Fruit fly (Drosophila melanogaster) whole organism, embryonic: ENCODE data around the gene comm.

ENCODE experiments used
- ATbp ChIP-seq: fragments of 200-800 bp; sonication (Bioruptor generic); optimal IDR thresholded peaks from 2 replicates; lab custom pipeline; 2017; ENCODE audit warnings: missing biosample characterization, mild to moderate bottlenecking, missing genetic modification characterization, missing genetic modification reagents
- B-H1 ChIP-seq: fragments of 200-800 bp; sonication (Bioruptor generic); IDR thresholded peaks from 3 replicates; pipeline ENCODE4 v1.3.6; 2022; ENCODE audit warnings: missing biosample characterization, missing genetic modification characterization
- Blimp-1 ChIP-seq: fragments of 200-800 bp; sonication (Bioruptor generic); optimal IDR thresholded peaks from 3 replicates; lab custom pipeline; 2018; ENCODE audit warnings: missing biosample characterization, missing genetic modification characterization, mild to moderate bottlenecking, moderate library complexity, missing genetic modification reagents
- CG10209 ChIP-seq: fragments of 200-800 bp; sonication (Bioruptor generic); optimal IDR thresholded peaks from 3 replicates; lab custom pipeline; 2017; ENCODE audit warnings: missing biosample characterization, mild to moderate bottlenecking, missing genetic modification characterization, missing genetic modification reagents
- CG11085 ChIP-seq: fragments of 200-800 bp; sonication (Bioruptor generic); IDR thresholded peaks from 2 replicates; pipeline ENCODE4 v1.3.6; 2022; ENCODE audit warnings: missing biosample characterization, missing genetic modification characterization
- CG13624 ChIP-seq: fragments of 200-800 bp; sonication (Bioruptor generic); optimal IDR thresholded peaks from 2 replicates; lab custom pipeline; 2016; ENCODE audit warnings: missing biosample characterization, missing genetic modification characterization
- CG15011 ChIP-seq: fragments of 200-800 bp; sonication (Bioruptor generic); optimal IDR thresholded peaks from 3 replicates; lab custom pipeline; 2018; ENCODE audit warnings: missing biosample characterization, mild to moderate bottlenecking, missing genetic modification characterization
- CG15601 ChIP-seq: fragments of 200-800 bp; sonication (Bioruptor generic); optimal IDR thresholded peaks from 3 replicates; lab custom pipeline; 2019; ENCODE audit warnings: missing biosample characterization, mild to moderate bottlenecking, missing genetic modification characterization, moderate library complexity
- CG17328 ChIP-seq: fragments of 200-800 bp; sonication (Bioruptor generic); IDR thresholded peaks from 2 replicates; pipeline ENCODE4 v1.3.6; 2022; ENCODE audit warnings: missing biosample characterization, missing genetic modification characterization
- CG17359 ChIP-seq: fragments of 200-800 bp; sonication (Bioruptor generic); optimal IDR thresholded peaks from 3 replicates; lab custom pipeline; 2018; ENCODE audit warnings: missing biosample characterization, mild to moderate bottlenecking, missing genetic modification characterization, moderate library complexity
- CG2120 ChIP-seq: fragments of 200-800 bp; sonication (Bioruptor generic); optimal IDR thresholded peaks from 3 replicates; lab custom pipeline; 2016; ENCODE audit warnings: missing biosample characterization, missing genetic modification characterization
- CG2129 ChIP-seq: fragments of 200-800 bp; sonication (Bioruptor generic); IDR thresholded peaks from 2 replicates; pipeline ENCODE4 v1.3.6; 2022; ENCODE audit warnings: missing biosample characterization, missing genetic modification characterization; ENCODE audit not compliant: partially characterized antibody
- CG2712 ChIP-seq: fragments of 200-800 bp; optimal IDR thresholded peaks from 3 replicates; lab custom pipeline; 2019; ENCODE audit warnings: missing biosample characterization, mild to moderate bottlenecking, missing genetic modification characterization, moderate library complexity
- CG3838 ChIP-seq: fragments of 200-800 bp; sonication (Bioruptor generic); optimal IDR thresholded peaks from 3 replicates; lab custom pipeline; 2016; ENCODE audit warnings: missing biosample characterization, missing genetic modification characterization
- CG3847 ChIP-seq: fragments of 200-800 bp; sonication (Bioruptor generic); IDR thresholded peaks from 2 replicates; pipeline ENCODE4 v1.3.6; 2022; ENCODE audit warnings: missing biosample characterization, missing genetic modification characterization
- CG4730 ChIP-seq: fragments of 200-800 bp; sonication (Bioruptor generic); IDR thresholded peaks from 2 replicates; pipeline ENCODE4 v1.3.6; 2022; ENCODE audit warnings: missing biosample characterization, missing genetic modification characterization
- CG6272 ChIP-seq: fragments of 200-800 bp; sonication (Bioruptor generic); IDR thresholded peaks from 2 replicates; pipeline ENCODE4 v1.3.6; 2022; ENCODE audit warnings: missing biosample characterization, missing genetic modification characterization
- CG6765 ChIP-seq: fragments of 200-800 bp; sonication (Bioruptor generic); optimal IDR thresholded peaks from 3 replicates; lab custom pipeline; 2017; ENCODE audit warnings: missing biosample characterization, mild to moderate bottlenecking, missing genetic modification characterization
- CG7556 ChIP-seq: fragments of 200-800 bp; sonication (Bioruptor generic); optimal IDR thresholded peaks from 2 replicates; lab custom pipeline; 2017; ENCODE audit warnings: missing biosample characterization, mild to moderate bottlenecking, missing genetic modification characterization
- CrebB ChIP-seq: fragments of 200-800 bp; sonication (Bioruptor generic); optimal IDR thresholded peaks from 3 replicates; lab custom pipeline; 2018; ENCODE audit warnings: missing biosample characterization, mild to moderate bottlenecking, missing genetic modification characterization
- Dad ChIP-seq: fragments of 200-800 bp; sonication (Bioruptor generic); optimal IDR thresholded peaks from 3 replicates; lab custom pipeline; 2016; ENCODE audit warnings: missing biosample characterization, missing genetic modification characterization
- Deaf1 ChIP-seq: fragments of 200-800 bp; optimal IDR thresholded peaks from 3 replicates; lab custom pipeline; 2019; ENCODE audit warnings: missing biosample characterization, mild to moderate bottlenecking, missing genetic modification characterization, moderate library complexity
- Dll ChIP-seq: fragments of 200-800 bp; sonication (Bioruptor generic); IDR thresholded peaks from 4 replicates; pipeline ENCODE4 v1.3.6; 2022; ENCODE audit warnings: missing biosample characterization, missing genetic modification characterization; ENCODE audit not compliant: partially characterized antibody
- E2f2 ChIP-seq: fragments of 200-800 bp; sonication (Bioruptor generic); IDR thresholded peaks from 2 replicates; pipeline ENCODE4 v1.3.6; 2022; ENCODE audit warnings: missing biosample characterization, missing genetic modification characterization
- Elba2 ChIP-seq: fragments of 200-800 bp; sonication (Bioruptor generic); optimal IDR thresholded peaks from 3 replicates; lab custom pipeline; 2016; ENCODE audit warnings: missing biosample characterization, missing genetic modification characterization
- GATAe ChIP-seq: fragments of 200-800 bp; sonication (Bioruptor generic); conservative IDR thresholded peaks from 2 replicates; pipeline ENCODE4 v1.3.6; 2022; ENCODE audit warnings: missing biosample characterization, missing genetic modification characterization
- Hr51 ChIP-seq, 2 experiments: fragments of 200-800 bp; sonication (Bioruptor generic); optimal IDR thresholded peaks; 2 replicates in 1 of 2; 3 replicates in 1 of 2; lab custom pipeline; 2016 to 2018; ENCODE audit warnings: missing biosample characterization in 2 of 2, missing genetic modification characterization in 2 of 2, mild to moderate bottlenecking in 1 of 2, moderate library complexity in 1 of 2
- Jarid2 ChIP-seq: fragments of 200-800 bp; sonication (Bioruptor generic); optimal IDR thresholded peaks from 3 replicates; lab custom pipeline; 2017; ENCODE audit warnings: mild to moderate bottlenecking, missing biosample characterization, missing genetic modification reagents, missing genetic modification characterization
- Myb ChIP-seq: fragments of 200-800 bp; sonication (Bioruptor generic); optimal IDR thresholded peaks from 2 replicates; lab custom pipeline; 2016; ENCODE audit warnings: missing biosample characterization, missing genetic modification characterization
- Ravus ChIP-seq: fragments of 200-800 bp; sonication (Bioruptor generic); IDR thresholded peaks from 2 replicates; pipeline ENCODE4 v1.3.6; 2022; ENCODE audit warnings: missing biosample characterization, missing genetic modification characterization
- Side ChIP-seq: fragments of 200-800 bp; sonication (Bioruptor generic); optimal IDR thresholded peaks from 2 replicates; lab custom pipeline; 2016; ENCODE audit warnings: missing biosample characterization, missing genetic modification characterization
- Sox102F ChIP-seq: fragments of 200-800 bp; sonication (Bioruptor generic); optimal IDR thresholded peaks from 2 replicates; lab custom pipeline; 2018; ENCODE audit warnings: missing biosample characterization, mild to moderate bottlenecking, missing genetic modification characterization, moderate library complexity
- Trl ChIP-seq, 3 experiments: fragments of >200 bp in 2 of 3; fragments of 200-800 bp in 1 of 3; sonication (Bioruptor generic) in 1 of 3; optimal IDR thresholded peaks; 2 replicates in 1 of 3; 3 replicates in 2 of 3; lab custom pipeline; 2016 to 2017; ENCODE audit warnings: missing biosample characterization in 1 of 3, missing genetic modification characterization in 1 of 3
- ap ChIP-seq: fragments of 200-800 bp; sonication (Bioruptor generic); IDR thresholded peaks from 2 replicates; pipeline ENCODE4 v1.3.6; 2022; ENCODE audit warnings: missing biosample characterization, missing genetic modification characterization
- ara ChIP-seq: fragments of 200-800 bp; sonication (Bioruptor generic); IDR thresholded peaks from 2 replicates; pipeline ENCODE4 v1.3.6; 2022; ENCODE audit warnings: missing biosample characterization, missing genetic modification characterization
- chinmo ChIP-seq: fragments of 200-800 bp; sonication (Bioruptor generic); IDR thresholded peaks from 4 replicates; pipeline ENCODE4 v1.3.6; 2022; ENCODE audit warnings: missing biosample characterization, missing genetic modification characterization; ENCODE audit not compliant: partially characterized antibody
- emc ChIP-seq: fragments of 200-800 bp; sonication (Bioruptor generic); optimal IDR thresholded peaks from 2 replicates; lab custom pipeline; 2016; ENCODE audit warnings: missing biosample characterization, missing genetic modification characterization
- grn ChIP-seq: fragments of 200-800 bp; sonication (Bioruptor generic); optimal IDR thresholded peaks from 3 replicates; lab custom pipeline; 2017; ENCODE audit warnings: missing biosample characterization, missing genetic modification characterization
- hb ChIP-seq: fragments of 200-800 bp; sonication (Bioruptor generic); IDR thresholded peaks from 3 replicates; pipeline ENCODE4 v1.3.6; 2022; ENCODE audit warnings: missing biosample characterization, missing genetic modification characterization; ENCODE audit not compliant: partially characterized antibody
- hbn ChIP-seq: fragments of 200-800 bp; sonication (Bioruptor generic); IDR thresholded peaks from 2 replicates; pipeline ENCODE4 v1.3.6; 2022; ENCODE audit warnings: missing biosample characterization, missing genetic modification characterization; ENCODE audit not compliant: partially characterized antibody
- luna ChIP-seq: fragments of 200-800 bp; sonication (Bioruptor generic); optimal IDR thresholded peaks from 2 replicates; lab custom pipeline; 2016; ENCODE audit warnings: missing biosample characterization, missing genetic modification characterization
- nau ChIP-seq: fragments of 200-800 bp; sonication (Bioruptor generic); optimal IDR thresholded peaks from 3 replicates; lab custom pipeline; 2017; ENCODE audit warnings: missing biosample characterization, mild to moderate bottlenecking, missing genetic modification characterization, missing genetic modification reagents
- p53 ChIP-seq: fragments of 200-800 bp; sonication (Bioruptor generic); optimal IDR thresholded peaks from 2 replicates; lab custom pipeline; 2016; ENCODE audit warnings: missing biosample characterization, missing genetic modification characterization
- pita ChIP-seq: fragments of 200-800 bp; sonication (Bioruptor generic); optimal IDR thresholded peaks from 2 replicates; lab custom pipeline; 2017; ENCODE audit warnings: missing biosample characterization, mild to moderate bottlenecking, missing genetic modification characterization
- pzg ChIP-seq: fragments of 200-800 bp; sonication (Bioruptor generic); optimal IDR thresholded peaks from 3 replicates; lab custom pipeline; 2018; ENCODE audit warnings: missing biosample characterization, mild to moderate bottlenecking, missing genetic modification characterization, moderate library complexity
- sug ChIP-seq: fragments of 200-800 bp; optimal IDR thresholded peaks from 2 replicates; lab custom pipeline; 2019; ENCODE audit warnings: missing biosample characterization, mild to moderate bottlenecking, missing genetic modification characterization, moderate library complexity
- tgo ChIP-seq: fragments of 200-800 bp; sonication (Bioruptor generic); IDR thresholded peaks from 3 replicates; pipeline ENCODE4 v1.3.6; 2022; ENCODE audit warnings: missing biosample characterization, missing genetic modification characterization
- tll ChIP-seq, 2 experiments: fragments of 200-800 bp in 1 of 2; fragments of >200 bp in 1 of 2; sonication (Bioruptor generic) in 1 of 2; optimal IDR thresholded peaks; 2 replicates each; lab custom pipeline; 2017 to 2019; ENCODE audit warnings: missing biosample characterization in 2 of 2, missing genetic modification characterization in 2 of 2, mild to moderate bottlenecking in 1 of 2, moderate library complexity in 1 of 2
- z ChIP-seq: fragments of 200-800 bp; sonication (Bioruptor generic); IDR thresholded peaks from 3 replicates; pipeline ENCODE4 v1.3.6; 2022; ENCODE audit warnings: missing biosample characterization, missing genetic modification characterization

Gene comm

DNA sequence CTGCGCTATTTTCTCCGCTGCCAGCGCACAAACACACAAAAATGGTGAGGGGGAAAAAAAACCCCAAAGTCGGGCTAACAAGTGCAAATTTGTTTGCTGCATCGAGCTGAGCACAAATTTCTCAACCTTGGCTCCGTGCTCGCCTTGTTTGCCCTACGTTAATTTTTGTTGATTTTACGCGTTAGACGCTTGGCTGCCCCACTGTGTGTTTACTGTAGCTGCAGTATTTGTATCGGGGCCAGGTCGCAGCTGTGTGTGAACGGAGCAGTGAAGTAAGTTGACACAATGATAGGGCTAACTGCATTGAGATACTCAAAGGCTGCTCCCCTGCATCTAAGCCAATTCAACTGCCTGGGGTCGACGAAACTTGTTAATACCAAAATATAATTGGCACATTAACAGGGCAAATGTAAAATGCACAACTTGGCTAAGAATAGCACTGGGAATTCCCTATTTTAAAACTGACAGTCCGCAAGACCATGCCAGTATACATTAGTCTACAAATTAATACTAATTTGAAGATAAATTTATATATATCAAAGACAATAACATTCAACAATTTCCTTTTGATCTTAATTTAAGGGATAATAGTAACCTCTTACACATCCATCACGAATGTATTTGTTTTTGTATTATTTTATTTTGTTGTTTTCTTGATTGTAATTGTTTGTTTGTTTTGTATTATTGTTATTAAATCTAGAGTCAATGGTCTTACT is 12.3 kb downstream of the comm start, which contains the start of gene CG42571 (continued):
- TF ChIP-seq Ravus (GFP tag; lab: Robert Waterston, UW) (no peak), Deaf1 (tag; lab: Kevin White, UChicago) (no peak), luna (no peak), Blimp-1 (GFP tag; lab: Kevin White, UChicago) (peak; percentile 50), p53 (no peak), GATAe (GFP tag; lab: Robert Waterston, UW) (no peak), hb (GFP tag; lab: Robert Waterston, UW) (no peak), tll (GFP tag; optimal IDR thresholded peaks at IDR 0.05; lab: Kevin White, UChicago) (peak in 1 of 2 experiments; percentile 11), pzg (GFP tag; lab: Kevin White, UChicago) (no peak), nau (GFP tag; lab: Kevin White, UChicago) (peak; percentile 70), B-H1 (GFP tag; lab: Robert Waterston, UW) (no peak; the same call in 2 of the 3 replicates), chinmo (GFP tag; lab: Robert Waterston, UW) (no peak), ap (GFP tag; lab: Robert Waterston, UW) (no peak), E2f2 (no peak), CG11085 (GFP tag; lab: Robert Waterston, UW) (no peak), CrebB (tag; lab: Kevin White, UChicago) (peak; percentile 31), CG13624 (GFP tag; lab: Kevin White, UChicago) (no peak), sug (tag; lab: Kevin White, UChicago) (no peak), tgo (GFP tag; lab: Robert Waterston, UW) (no peak), CG3838 (GFP tag; lab: Kevin White, UChicago) (peak; percentile 38), CG2120 (GFP tag; lab: Kevin White, UChicago) (no peak), z (no peak), CG3847 (GFP tag; lab: Robert Waterston, UW) (no peak), CG15011 (GFP tag; lab: Kevin White, UChicago) (no peak), CG17328 (GFP tag; lab: Robert Waterston, UW) (peak; percentile 54; the same call in 1 of the 2 replicates), Myb (GFP tag; lab: Kevin White, UChicago) (no peak), CG2712 (tag; lab: Kevin White, UChicago) (peak; percentile 30), Dad (GFP tag; lab: Kevin White, UChicago) (no peak), ATbp (GFP tag; lab: Kevin White, UChicago) (peak; percentile 76), Jarid2 (peak; percentile 25), hbn (GFP tag; lab: Robert Waterston, UW) (no peak), CG7556 (GFP tag; lab: Kevin White, UChicago) (peak; percentile 9), Sox102F (GFP tag; lab: Kevin White, UChicago) (peak; percentile 38), Dll (GFP tag; lab: Robert Waterston, UW) (no peak), ara (GFP tag; lab: Robert Waterston, UW) (peak; percentile 63; the same call in 1 of the 2 replicates), grn (no peak), CG15601 (tag; lab: Kevin White, UChicago) (peak; percentile 57), Side (GFP tag; lab: Kevin White, UChicago) (peak; percentile 6), pita (GFP tag; lab: Kevin White, UChicago) (no peak), Hr51 (GFP tag; optimal IDR thresholded peaks at IDR 0.05; lab: Kevin White, UChicago) (no peak), CG10209 (GFP tag; lab: Kevin White, UChicago) (peak; percentile 56), Elba2 (no peak), CG4730 (GFP tag; lab: Robert Waterston, UW) (no peak), CG17359 (tag; lab: Kevin White, UChicago) (peak; percentile 52), CG6272 (GFP tag; lab: Robert Waterston, UW) (no peak), emc (GFP tag; lab: Kevin White, UChicago) (no peak), CG6765 (GFP tag; lab: Kevin White, UChicago) (no peak), Trl (optimal IDR thresholded peaks at IDR 0.05; lab: Kevin White, UChicago) (no peak), Trl (GFP tag; optimal IDR thresholded peaks at IDR 0.05; lab: Kevin White, UChicago) (peak; percentile 51), CG2129 (GFP tag; lab: Robert Waterston, UW) (no peak)
